Fruit fly (Drosophila melanogaster) whole organism, embryonic: ENCODE measurements around the gene AstC.
A peak's percentile ranks its signal among the peaks of the same experiment; 100 is the strongest.

Experiments used
- Abd-B ChIP-seq: fragments of 200-800 bp; sonication (Bioruptor generic); optimal IDR thresholded peaks from 2 replicates; lab custom pipeline; 2018; ENCODE audit warnings: missing biosample characterization, mild to moderate bottlenecking, missing genetic modification characterization, moderate library complexity
- Atf6 ChIP-seq: fragments of 200-800 bp; sonication (Bioruptor generic); IDR thresholded peaks from 2 replicates; pipeline ENCODE4 v1.3.6; 2022; ENCODE audit warnings: missing biosample characterization, missing genetic modification characterization
- Bgb ChIP-seq: fragments of 200-800 bp; sonication (Bioruptor generic); IDR thresholded peaks from 2 replicates; pipeline ENCODE4 v1.3.6; 2022; ENCODE audit warnings: missing biosample characterization, missing genetic modification characterization; ENCODE audit not compliant: partially characterized antibody
- CG10321 ChIP-seq: fragments of 200-800 bp; sonication (Bioruptor generic); IDR thresholded peaks from 2 replicates; pipeline ENCODE4 v1.3.6; 2022; ENCODE audit warnings: missing biosample characterization, missing genetic modification characterization
- CG12299 ChIP-seq: fragments of 200-800 bp; sonication (Bioruptor generic); optimal IDR thresholded peaks from 2 replicates; lab custom pipeline; 2018; ENCODE audit warnings: missing biosample characterization, mild to moderate bottlenecking, missing genetic modification characterization
- CG12659 ChIP-seq: fragments of 200-800 bp; sonication (Bioruptor generic); optimal IDR thresholded peaks from 3 replicates; lab custom pipeline; 2017; ENCODE audit warnings: mild to moderate bottlenecking, missing biosample characterization, missing genetic modification reagents, missing genetic modification characterization
- CG15479 ChIP-seq: fragments of 200-800 bp; sonication (Bioruptor generic); optimal IDR thresholded peaks from 3 replicates; lab custom pipeline; 2019; ENCODE audit warnings: missing biosample characterization, mild to moderate bottlenecking, missing genetic modification characterization, moderate library complexity
- CG15514 ChIP-seq: fragments of 200-800 bp; sonication (Bioruptor generic); optimal IDR thresholded peaks from 3 replicates; lab custom pipeline; 2017; ENCODE audit warnings: missing biosample characterization, missing genetic modification characterization, mild to moderate bottlenecking, moderate library complexity, missing genetic modification reagents
- CG17829 ChIP-seq: fragments of 200-800 bp; optimal IDR thresholded peaks from 2 replicates; lab custom pipeline; 2019; ENCODE audit warnings: missing biosample characterization, mild to moderate bottlenecking, missing genetic modification characterization, moderate library complexity
- CG1792 ChIP-seq: fragments of 200-800 bp; sonication (Bioruptor generic); optimal IDR thresholded peaks from 2 replicates; lab custom pipeline; 2016; ENCODE audit warnings: missing biosample characterization, missing genetic modification characterization
- CG2129 ChIP-seq: fragments of 200-800 bp; sonication (Bioruptor generic); IDR thresholded peaks from 2 replicates; pipeline ENCODE4 v1.3.6; 2022; ENCODE audit warnings: missing biosample characterization, missing genetic modification characterization; ENCODE audit not compliant: partially characterized antibody
- CG30020 ChIP-seq: fragments of 200-800 bp; optimal IDR thresholded peaks from 2 replicates; lab custom pipeline; 2019; ENCODE audit warnings: missing biosample characterization, mild to moderate bottlenecking, missing genetic modification characterization, moderate library complexity
- CG30403 ChIP-seq: fragments of 200-800 bp; sonication (Bioruptor generic); optimal IDR thresholded peaks from 3 replicates; lab custom pipeline; 2016; ENCODE audit warnings: missing biosample characterization, missing genetic modification characterization
- CG3281 ChIP-seq: fragments of 200-800 bp; sonication (Bioruptor generic); optimal IDR thresholded peaks from 3 replicates; lab custom pipeline; 2017; ENCODE audit warnings: missing biosample characterization, mild to moderate bottlenecking, missing genetic modification characterization
- CG33213 ChIP-seq: fragments of 200-800 bp; sonication (Bioruptor generic); optimal IDR thresholded peaks from 3 replicates; lab custom pipeline; 2016; ENCODE audit warnings: missing biosample characterization, missing genetic modification characterization
- CG34422 ChIP-seq: fragments of 200-800 bp; sonication (Bioruptor generic); IDR thresholded peaks from 3 replicates; pipeline ENCODE4 v1.3.6; 2022; ENCODE audit warnings: missing biosample characterization, missing genetic modification characterization
- CG5953 ChIP-seq: fragments of 200-800 bp; sonication (Bioruptor generic); IDR thresholded peaks from 2 replicates; pipeline ENCODE4 v1.3.6; 2022; ENCODE audit warnings: missing biosample characterization, missing genetic modification characterization
- CG7357 ChIP-seq: fragments of 200-800 bp; sonication (Bioruptor generic); IDR thresholded peaks from 3 replicates; pipeline ENCODE4 v1.3.6; 2022; ENCODE audit warnings: missing biosample characterization, missing genetic modification characterization
- CG7745 ChIP-seq: fragments of 200-800 bp; sonication (Bioruptor generic); optimal IDR thresholded peaks from 2 replicates; lab custom pipeline; 2018; ENCODE audit warnings: missing biosample characterization, mild to moderate bottlenecking, missing genetic modification characterization, moderate library complexity
- CG8944 ChIP-seq: fragments of 200-800 bp; sonication (Bioruptor generic); optimal IDR thresholded peaks from 3 replicates; lab custom pipeline; 2016; ENCODE audit warnings: missing biosample characterization, missing genetic modification characterization
- CG9727 ChIP-seq: fragments of 200-800 bp; sonication (Bioruptor generic); optimal IDR thresholded peaks from 3 replicates; lab custom pipeline; 2017; ENCODE audit warnings: missing biosample characterization, mild to moderate bottlenecking, missing genetic modification characterization
- Dek ChIP-seq: fragments of 200-800 bp; sonication (Bioruptor generic); optimal IDR thresholded peaks from 3 replicates; lab custom pipeline; 2019; ENCODE audit warnings: missing biosample characterization, mild to moderate bottlenecking, missing genetic modification characterization, moderate library complexity
- Dref ChIP-seq: fragments of 200-800 bp; sonication (Bioruptor generic); IDR thresholded peaks from 2 replicates; pipeline ENCODE4 v1.3.6; 2022; ENCODE audit warnings: missing biosample characterization, missing genetic modification characterization
- Fer1 ChIP-seq: fragments of 200-800 bp; sonication (Bioruptor generic); optimal IDR thresholded peaks from 2 replicates; lab custom pipeline; 2017; ENCODE audit warnings: missing biosample characterization, mild to moderate bottlenecking, missing genetic modification characterization
- Gug ChIP-seq: fragments of 200-800 bp; sonication (Bioruptor generic); IDR thresholded peaks from 4 replicates; pipeline ENCODE4 v1.3.6; 2022; ENCODE audit warnings: missing biosample characterization, missing genetic modification characterization
- Hsf ChIP-seq: fragments of 200-800 bp; sonication (Bioruptor generic); optimal IDR thresholded peaks from 3 replicates; lab custom pipeline; 2016; ENCODE audit warnings: missing biosample characterization, missing genetic modification characterization
- Kr ChIP-seq: fragments of 200-800 bp; sonication (Bioruptor generic); optimal IDR thresholded peaks from 2 replicates; lab custom pipeline; 2017; ENCODE audit warnings: missing biosample characterization, mild to moderate bottlenecking, missing genetic modification characterization
- Max ChIP-seq: fragments of 200-800 bp; sonication (Bioruptor generic); optimal IDR thresholded peaks from 2 replicates; lab custom pipeline; 2016; ENCODE audit warnings: missing biosample characterization, mild to moderate bottlenecking, missing genetic modification characterization
- Opbp ChIP-seq: fragments of 200-800 bp; sonication (Bioruptor generic); IDR thresholded peaks from 3 replicates; pipeline ENCODE4 v1.3.6; 2022; ENCODE audit warnings: missing biosample characterization, missing genetic modification characterization; ENCODE audit not compliant: partially characterized antibody
- Optix ChIP-seq: fragments of 200-800 bp; sonication (Bioruptor generic); IDR thresholded peaks from 3 replicates; pipeline ENCODE4 v1.3.6; 2022; ENCODE audit warnings: missing biosample characterization, missing genetic modification characterization
- Pdp1 ChIP-seq, 2 experiments: fragments of 200-800 bp; sonication (Bioruptor generic); optimal IDR thresholded peaks; 3 replicates each; lab custom pipeline; 2016; ENCODE audit warnings: missing biosample characterization in 2 of 2, missing genetic modification characterization in 2 of 2, mild to moderate bottlenecking in 1 of 2, moderate library complexity in 1 of 2
- Rfx ChIP-seq: fragments of 200-800 bp; sonication (Bioruptor generic); IDR thresholded peaks from 2 replicates; pipeline ENCODE4 v1.3.6; 2022; ENCODE audit warnings: missing biosample characterization, missing genetic modification characterization
- al ChIP-seq: fragments of 200-800 bp; sonication (Bioruptor generic); IDR thresholded peaks from 2 replicates; pipeline ENCODE4 v1.3.6; 2022; ENCODE audit warnings: missing biosample characterization, missing genetic modification characterization
- amos ChIP-seq: fragments of 200-800 bp; sonication (Bioruptor generic); IDR thresholded peaks from 2 replicates; pipeline ENCODE4 v1.3.6; 2022; ENCODE audit warnings: missing biosample characterization, missing genetic modification characterization; ENCODE audit not compliant: partially characterized antibody
- ash1 ChIP-seq: fragments of 200-800 bp; sonication (Bioruptor generic); optimal IDR thresholded peaks from 2 replicates; lab custom pipeline; 2018; ENCODE audit warnings: missing biosample characterization, mild to moderate bottlenecking, missing genetic modification characterization
- dmrt11E ChIP-seq: fragments of 200-800 bp; sonication (Bioruptor generic); optimal IDR thresholded peaks from 3 replicates; lab custom pipeline; 2018; ENCODE audit warnings: missing biosample characterization, mild to moderate bottlenecking, missing genetic modification characterization, moderate library complexity
- exex ChIP-seq: fragments of 200-800 bp; sonication (Bioruptor generic); optimal IDR thresholded peaks from 4 replicates; lab custom pipeline; 2018; ENCODE audit warnings: missing biosample characterization, mild to moderate bottlenecking, missing genetic modification characterization, moderate library complexity
- grau ChIP-seq: fragments of 200-800 bp; optimal IDR thresholded peaks from 3 replicates; lab custom pipeline; 2019; ENCODE audit warnings: missing biosample characterization, mild to moderate bottlenecking, missing genetic modification characterization, moderate library complexity
- hb ChIP-seq: fragments of 200-800 bp; sonication (Bioruptor generic); IDR thresholded peaks from 3 replicates; pipeline ENCODE4 v1.3.6; 2022; ENCODE audit warnings: missing biosample characterization, missing genetic modification characterization; ENCODE audit not compliant: partially characterized antibody
- hbn ChIP-seq: fragments of 200-800 bp; sonication (Bioruptor generic); IDR thresholded peaks from 2 replicates; pipeline ENCODE4 v1.3.6; 2022; ENCODE audit warnings: missing biosample characterization, missing genetic modification characterization; ENCODE audit not compliant: partially characterized antibody
- insv ChIP-seq, 2 experiments: fragments of 200-800 bp; sonication (Bioruptor generic); optimal IDR thresholded peaks; 3 replicates each; lab custom pipeline; 2016 to 2018; ENCODE audit warnings: missing biosample characterization in 2 of 2, missing genetic modification characterization in 2 of 2
- nmo ChIP-seq: fragments of 200-800 bp; sonication (Bioruptor generic); optimal IDR thresholded peaks from 2 replicates; lab custom pipeline; 2018; ENCODE audit warnings: missing biosample characterization, mild to moderate bottlenecking, missing genetic modification characterization, moderate library complexity
- phol ChIP-seq: fragments of 200-800 bp; sonication (Bioruptor generic); optimal IDR thresholded peaks from 3 replicates; lab custom pipeline; 2018; ENCODE audit warnings: missing biosample characterization, mild to moderate bottlenecking, missing genetic modification characterization, moderate library complexity
- pzg ChIP-seq: fragments of 200-800 bp; sonication (Bioruptor generic); optimal IDR thresholded peaks from 3 replicates; lab custom pipeline; 2018; ENCODE audit warnings: missing biosample characterization, mild to moderate bottlenecking, missing genetic modification characterization, moderate library complexity
- sc ChIP-seq, 3 experiments: fragments of >200 bp in 2 of 3; fragments of 200-800 bp in 1 of 3; sonication (Bioruptor generic) in 1 of 3; optimal IDR thresholded peaks; 2 replicates in 2 of 3; 3 replicates in 1 of 3; lab custom pipeline; 2017; ENCODE audit warnings: mild to moderate bottlenecking in 1 of 3, missing biosample characterization in 1 of 3, missing genetic modification characterization in 1 of 3, missing genetic modification reagents in 1 of 3
- vnd ChIP-seq: fragments of 200-800 bp; sonication (Bioruptor generic); IDR thresholded peaks from 3 replicates; pipeline ENCODE4 v1.3.6; 2022; ENCODE audit warnings: missing biosample characterization, missing genetic modification characterization; ENCODE audit not compliant: partially characterized antibody
- wdn ChIP-seq: fragments of 200-800 bp; sonication (Bioruptor generic); IDR thresholded peaks from 2 replicates; pipeline ENCODE4 v1.3.6; 2022; ENCODE audit warnings: missing biosample characterization, missing genetic modification characterization

AstC gene

dm6 chr2L:11044678-11045466, 36.3 kb downstream of the AstC start (continued):
- 0 out of 2 replicates have a peak, but pooled peaks have one; percentile 18 for TF ChIP-seq al (GFP tag; lab: Robert Waterston, UW)
- TF ChIP-seq Opbp (GFP tag; lab: Robert Waterston, UW): no peak
- TF ChIP-seq CG8944 (GFP tag; lab: Kevin White, UChicago): no peak
- TF ChIP-seq CG17829: no peak
- no peak for TF ChIP-seq pzg (GFP tag; lab: Kevin White, UChicago)
- TF ChIP-seq CG7357: no peak
- peak; percentile 43 for TF ChIP-seq Fer1 (GFP tag; lab: Kevin White, UChicago)
- peak; percentile 13 for TF ChIP-seq Dek (tag; lab: Kevin White, UChicago)
- TF ChIP-seq nmo (GFP tag; lab: Kevin White, UChicago): no peak
- peak; percentile 30 for TF ChIP-seq CG3281 (GFP tag; lab: Kevin White, UChicago)
- peak; percentile 18 for TF ChIP-seq CG12299
- peak; percentile 35 for TF ChIP-seq exex (tag; lab: Kevin White, UChicago)
- TF ChIP-seq CG30020 (tag; lab: Kevin White, UChicago): no peak
- TF ChIP-seq Max (GFP tag; lab: Kevin White, UChicago): no peak
- no peak for TF ChIP-seq CG5953 (GFP tag; lab: Robert Waterston, UW)
- no peak for TF ChIP-seq CG2129
- TF ChIP-seq Optix (GFP tag; lab: Robert Waterston, UW): no peak
- peak; percentile 39 for TF ChIP-seq grau (tag; lab: Kevin White, UChicago)
- TF ChIP-seq Rfx (GFP tag; lab: Robert Waterston, UW): peak; percentile 39; the same call in 1 of the 2 replicates
- no peak for TF ChIP-seq Dref (GFP tag; lab: Robert Waterston, UW)
- TF ChIP-seq CG33213: no peak
- TF ChIP-seq CG9727 (GFP tag; lab: Kevin White, UChicago): peak; percentile 50
- TF ChIP-seq Pdp1 (GFP tag; optimal IDR thresholded peaks at IDR 0.05; lab: Kevin White, UChicago): peak in 1 of 2 experiments; percentile 28
- TF ChIP-seq CG1792 (GFP tag; lab: Kevin White, UChicago): no peak
- no peak for TF ChIP-seq Abd-B (GFP tag; lab: Kevin White, UChicago)
- TF ChIP-seq hbn: no peak
- no peak for TF ChIP-seq ash1 (GFP tag; lab: Kevin White, UChicago)
- TF ChIP-seq CG34422 (GFP tag; lab: Robert Waterston, UW): no peak
- TF ChIP-seq CG12659 (GFP tag; lab: Kevin White, UChicago): peak; percentile 18
- TF ChIP-seq Atf6 (GFP tag; lab: Robert Waterston, UW): peak; percentile 31; the same call in 1 of the 2 replicates
- no peak for TF ChIP-seq vnd (GFP tag; lab: Robert Waterston, UW)
- peak; percentile 14 for TF ChIP-seq Hsf (GFP tag; lab: Kevin White, UChicago)
- no peak for TF ChIP-seq CG7745 (tag; lab: Kevin White, UChicago)
- no peak for TF ChIP-seq insv (GFP tag; optimal IDR thresholded peaks at IDR 0.05; lab: Kevin White, UChicago)
- TF ChIP-seq dmrt11E (tag; lab: Kevin White, UChicago): peak; percentile 28
- peak; percentile 42 for TF ChIP-seq CG30403 (GFP tag; lab: Kevin White, UChicago)
- TF ChIP-seq Bgb (GFP tag; lab: Robert Waterston, UW): 0 out of 2 replicates have a peak, but pooled peaks have one; percentile 22
- TF ChIP-seq amos: no peak
- TF ChIP-seq hb (GFP tag; lab: Robert Waterston, UW): no peak
- no peak; the same call in 1 of the 2 replicates for TF ChIP-seq CG10321 (GFP tag; lab: Robert Waterston, UW)
- no peak for TF ChIP-seq wdn (GFP tag; lab: Robert Waterston, UW)
- TF ChIP-seq phol (tag; lab: Kevin White, UChicago): no peak
- peak; percentile 41 for TF ChIP-seq CG15514 (GFP tag; lab: Kevin White, UChicago)
- no peak for TF ChIP-seq CG15479 (GFP tag; lab: Kevin White, UChicago)
- no peak for TF ChIP-seq Kr (GFP tag; lab: Kevin White, UChicago)
- no peak; the same call in 3 of the 4 replicates for TF ChIP-seq Gug (GFP tag; lab: Robert Waterston, UW)
- no peak for TF ChIP-seq sc (optimal IDR thresholded peaks at IDR 0.05; lab: Kevin White, UChicago)
- TF ChIP-seq sc (GFP tag; optimal IDR thresholded peaks at IDR 0.05; lab: Kevin White, UChicago): no peak
